Worm (Caenorhabditis elegans) whole organism, mixed stage, embryonic: ENCODE measurements around the gene C56G3.2.
"Not testable (repeated sequence)": the region's sequence is repeated elsewhere in the genome, so short reads cannot be mapped to it uniquely, and the experiment has no call there.

Experiments used
- M03D4.4 ChIP-seq: sonication (generic microtip); optimal IDR thresholded peaks from 2 replicates; lab custom pipeline; 2017; ENCODE audit warnings: mild to moderate bottlenecking, missing genetic modification characterization, missing compliant biosample characterization
- bed-3 ChIP-seq: fragments of 200-800 bp; sonication (Bioruptor generic); optimal IDR thresholded peaks from 3 replicates; lab custom pipeline; 2018; ENCODE audit warnings: mild to moderate bottlenecking, missing genetic modification characterization, moderate library complexity, missing compliant biosample characterization
- blmp-1 ChIP-seq: fragments of 150-350 bp; optimal IDR thresholded peaks from 2 replicates; lab custom pipeline; 2014; ENCODE audit warnings: missing biosample characterization, missing genetic modification characterization
- ceh-39 ChIP-seq: fragments of 150-350 bp; optimal IDR thresholded peaks from 2 replicates; lab custom pipeline; 2014; ENCODE audit warnings: missing biosample characterization, missing genetic modification characterization
- ceh-43 ChIP-seq: fragments of 200-800 bp; sonication (Bioruptor generic); optimal IDR thresholded peaks from 2 replicates; lab custom pipeline; 2018; ENCODE audit warnings: mild to moderate bottlenecking, missing genetic modification characterization, moderate library complexity, missing compliant biosample characterization
- ces-1 ChIP-seq: fragments of 150-350 bp; optimal IDR thresholded peaks from 2 replicates; lab custom pipeline; 2014; ENCODE audit warnings: missing biosample characterization, missing genetic modification reagents, missing genetic modification characterization
- cnd-1 ChIP-seq: fragments of 200-800 bp; sonication (Bioruptor generic); optimal IDR thresholded peaks from 2 replicates; lab custom pipeline; 2018; ENCODE audit warnings: mild to moderate bottlenecking, missing genetic modification characterization, missing compliant biosample characterization
- drap-1 ChIP-seq: fragments of 200-800 bp; sonication (Bioruptor generic); optimal IDR thresholded peaks from 3 replicates; lab custom pipeline; 2018; ENCODE audit warnings: mild to moderate bottlenecking, missing genetic modification characterization, missing compliant biosample characterization
- elt-1 ChIP-seq: sonication (generic microtip); optimal IDR thresholded peaks from 2 replicates; lab custom pipeline; 2017; ENCODE audit warnings: missing genetic modification characterization, mild to moderate bottlenecking, missing compliant biosample characterization, antibody characterized with exemption, moderate library complexity, borderline replicate concordance; ENCODE audit not compliant: insufficient read depth
- elt-3 ChIP-seq: fragments of 150-350 bp; optimal IDR thresholded peaks from 2 replicates; lab custom pipeline; 2014; ENCODE audit warnings: missing biosample characterization, missing genetic modification characterization
- ham-2 ChIP-seq: fragments of 200-800 bp; sonication (Bioruptor generic); optimal IDR thresholded peaks from 2 replicates; lab custom pipeline; 2018; ENCODE audit warnings: mild to moderate bottlenecking, missing genetic modification characterization, missing compliant biosample characterization
- hlh-1 ChIP-seq: fragments of 150-350 bp; optimal IDR thresholded peaks from 2 replicates; lab custom pipeline; 2014; ENCODE audit warnings: missing biosample characterization, missing genetic modification reagents, missing genetic modification characterization
- lin-13 ChIP-seq: fragments of 150-350 bp; optimal IDR thresholded peaks from 2 replicates; lab custom pipeline; 2014; ENCODE audit warnings: missing biosample characterization, missing genetic modification characterization
- lin-32 ChIP-seq: fragments of 200-800 bp; sonication (Bioruptor generic); optimal IDR thresholded peaks from 2 replicates; lab custom pipeline; 2018; ENCODE audit warnings: mild to moderate bottlenecking, missing genetic modification characterization, missing compliant biosample characterization
- mab-5 ChIP-seq: fragments of 150-350 bp; optimal IDR thresholded peaks from 2 replicates; lab custom pipeline; 2014; ENCODE audit warnings: missing biosample characterization, missing genetic modification characterization
- mep-1 ChIP-seq: fragments of 150-350 bp; optimal IDR thresholded peaks from 2 replicates; lab custom pipeline; 2017; ENCODE audit warnings: missing biosample characterization, missing genetic modification reagents, missing genetic modification characterization, inconsistent platforms
- mls-2 ChIP-seq: sonication (generic microtip); optimal IDR thresholded peaks from 2 replicates; lab custom pipeline; 2016; ENCODE audit warnings: mild to moderate bottlenecking, missing genetic modification characterization, moderate library complexity, missing compliant biosample characterization
- nhr-12 ChIP-seq: fragments of 150-350 bp; optimal IDR thresholded peaks from 2 replicates; lab custom pipeline; 2014; ENCODE audit warnings: missing biosample characterization, missing genetic modification characterization
- nhr-76 ChIP-seq: sonication (generic microtip); optimal IDR thresholded peaks from 2 replicates; lab custom pipeline; 2017; ENCODE audit warnings: missing biosample characterization, missing genetic modification characterization
- sem-2 ChIP-seq: fragments of 200-800 bp; sonication (Bioruptor generic); optimal IDR thresholded peaks from 2 replicates; lab custom pipeline; 2018; ENCODE audit warnings: mild to moderate bottlenecking, missing genetic modification characterization, missing compliant biosample characterization
- sptf-1 ChIP-seq: sonication (generic microtip); optimal IDR thresholded peaks from 2 replicates; lab custom pipeline; 2017; ENCODE audit warnings: mild to moderate bottlenecking, missing genetic modification characterization, moderate library complexity, missing compliant biosample characterization
- tbx-8 ChIP-seq: fragments of 200-800 bp; sonication (Bioruptor generic); optimal IDR thresholded peaks from 2 replicates; lab custom pipeline; 2018; ENCODE audit warnings: mild to moderate bottlenecking, missing genetic modification characterization, moderate library complexity, missing compliant biosample characterization
- unc-39 ChIP-seq: fragments of 150-350 bp; optimal IDR thresholded peaks from 2 replicates; lab custom pipeline; 2014; ENCODE audit warnings: missing biosample characterization, missing genetic modification characterization
- unc-62 ChIP-seq: fragments of 150-350 bp; optimal IDR thresholded peaks from 2 replicates; lab custom pipeline; 2014; ENCODE audit warnings: missing biosample characterization, missing genetic modification reagents, missing genetic modification characterization
- zip-8 ChIP-seq: fragments of 150-350 bp; optimal IDR thresholded peaks from 2 replicates; lab custom pipeline; 2014; ENCODE audit warnings: missing biosample characterization, missing genetic modification characterization

The C56G3.2 gene

ce11 chrX:7365267-7365666, at the start of gene C56G3.2:
Gene C56G3.2 (plus strand): TSS chrX:7365567.
- TF ChIP-seq mls-2 (tag; lab: Kevin White, UChicago); ceh-39; elt-3 (tag; lab: Kevin White, UChicago): not testable (repeated sequence)

DNA sequence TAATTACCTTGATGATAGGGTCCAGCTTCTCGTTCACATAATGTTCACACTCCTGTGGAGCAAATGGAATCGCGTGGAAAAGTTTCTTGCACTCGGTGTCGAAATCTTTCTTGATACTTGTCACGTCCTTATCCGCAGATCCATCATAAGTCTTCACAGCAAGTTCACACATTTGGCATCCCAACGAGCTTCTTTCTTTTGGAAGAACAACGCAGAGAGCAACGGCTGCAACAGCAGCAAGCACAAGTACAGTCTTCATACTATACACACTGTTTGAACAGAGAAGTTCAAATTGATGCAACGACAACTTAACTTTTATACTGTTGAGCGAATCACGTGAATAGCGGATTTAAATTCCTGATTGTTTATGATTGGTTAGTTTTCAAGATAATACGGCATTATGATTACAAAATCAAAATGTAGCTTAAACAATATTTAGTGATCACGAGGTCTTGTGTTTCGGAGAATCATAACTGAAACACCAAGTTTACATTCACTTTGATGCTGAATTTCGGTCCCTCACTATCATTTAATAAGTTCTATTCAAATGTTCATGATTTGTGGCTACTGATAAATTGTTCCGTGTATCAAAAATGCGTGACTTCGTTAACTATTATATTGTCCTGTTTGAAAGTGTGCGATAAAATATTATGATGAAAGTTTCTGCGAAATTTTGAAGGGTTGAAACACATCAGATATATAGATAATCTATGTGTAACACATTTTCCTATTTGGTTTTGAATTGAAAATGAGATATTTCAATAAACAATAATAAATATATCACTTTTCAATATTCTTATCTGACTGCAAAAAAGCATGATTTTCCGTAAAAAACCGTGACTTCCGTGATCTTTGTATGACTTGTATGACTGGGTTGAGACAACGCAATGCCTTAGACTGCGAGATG, 48.6 kb upstream of the C56G3.2 start, which contains the start of the genes spp-2 and spp-6:
Gene spp-2, minus strand, starts transcription at position 334 of the 907 bp plus-strand sequence.
Gene spp-6, plus strand, starts transcription at position 857 of the 907 bp plus-strand sequence.
- TF ChIP-seq cnd-1 (tag; lab: Kevin White, UChicago) (no peak), mls-2 (tag; lab: Kevin White, UChicago) (no peak), mab-5 (tag; lab: Kevin White, UChicago) (no peak), mep-1 (no peak), nhr-12 (tag; lab: Kevin White, UChicago) (no peak), bed-3 (GFP tag; lab: Kevin White, UChicago) (no peak), zip-8 (tag; lab: Kevin White, UChicago) (no peak), ceh-43 (GFP tag; lab: Kevin White, UChicago) (no peak)

ce11 chrX:7318639-7319038, 46.7 kb upstream of the C56G3.2 start, which contains the start of gene spp-4:
Gene spp-4 (minus strand): TSS chrX:7318756.
- TF ChIP-seq M03D4.4 (tag; lab: Kevin White, UChicago) (no peak), lin-13 (tag; lab: Kevin White, UChicago) (no peak), blmp-1 (tag; lab: Kevin White, UChicago) (no peak), hlh-1 (tag; lab: Kevin White, UChicago) (no peak), ham-2 (GFP tag; lab: Kevin White, UChicago) (no peak), cnd-1 (tag; lab: Kevin White, UChicago) (no peak), sem-2 (no peak)

ce11 chrX:7320115-7320711, 45.2 kb upstream of the C56G3.2 start, which contains the start of gene spp-5:
Gene spp-5 (minus strand): TSS chrX:7320354.
- no peak for TF ChIP-seq ces-1
- TF ChIP-seq lin-32 (GFP tag; lab: Kevin White, UChicago), result no peak
- no peak for TF ChIP-seq ceh-39
- TF ChIP-seq cnd-1 (tag; lab: Kevin White, UChicago), result no peak
- TF ChIP-seq tbx-8 (GFP tag; lab: Kevin White, UChicago), result no peak
- TF ChIP-seq drap-1 (GFP tag; lab: Kevin White, UChicago), result no peak
- no peak for TF ChIP-seq nhr-76 (tag; lab: Kevin White, UChicago)
- no peak for TF ChIP-seq zip-8 (tag; lab: Kevin White, UChicago)
- no peak for TF ChIP-seq unc-39 (tag; lab: Kevin White, UChicago)
- TF ChIP-seq, all 35 proteins: peak for 0

DNA sequence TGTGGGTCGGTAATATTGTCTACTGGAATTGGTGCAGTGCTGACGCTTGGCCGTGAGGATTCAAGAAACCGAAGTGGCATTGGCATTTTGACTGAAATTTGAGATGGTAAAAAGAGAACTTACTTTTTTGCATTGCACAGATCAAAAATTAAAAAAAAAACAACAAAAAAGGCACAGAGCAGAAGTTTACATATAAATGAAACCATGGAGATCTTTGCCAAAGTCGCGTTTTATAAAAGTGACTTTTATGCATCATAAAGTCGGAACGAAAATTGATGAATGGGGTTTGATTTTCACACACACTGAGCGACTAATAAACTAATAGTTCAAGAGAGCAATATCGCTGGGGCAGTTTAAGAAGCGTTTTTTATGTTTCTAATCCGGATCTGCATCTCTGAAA, 43.0 kb upstream of the C56G3.2 start, which contains the start of gene T08A9.13:
Gene T08A9.13, minus strand, starts transcription at position 101 of the 400 bp plus-strand sequence.
- TF ChIP-seq unc-62 (GFP tag; lab: Kevin White, UChicago) (no peak), elt-1 (tag; lab: Kevin White, UChicago) (no peak), cnd-1 (tag; lab: Kevin White, UChicago) (no peak)
- TF ChIP-seq, all 35 proteins: peak for 0

ce11 chrX:7323604-7324003, 41.8 kb upstream of the C56G3.2 start:
- TF ChIP-seq cnd-1 (tag; lab: Kevin White, UChicago) (no peak), sptf-1 (tag; lab: Kevin White, UChicago) (peak; percentile 65)
